Fruit fly (Drosophila melanogaster) whole organism, prepupa: Measurements from ENCODE around the gene CG14507.
A peak's percentile ranks its signal among the peaks of the same experiment; 100 is the strongest.

Source experiments
- Blimp-1 ChIP-seq: fragments of 200-800 bp; sonication (Bioruptor generic); optimal IDR thresholded peaks from 3 replicates; lab custom pipeline; 2017; ENCODE audit warnings: missing biosample characterization, missing genetic modification characterization, mild to moderate bottlenecking, moderate library complexity, missing genetic modification reagents
- CG10631 ChIP-seq: fragments of 200-800 bp; sonication (Bioruptor generic); optimal IDR thresholded peaks from 2 replicates; lab custom pipeline; 2016; ENCODE audit warnings: missing biosample characterization, missing genetic modification characterization
- CG10669 ChIP-seq: fragments of 200-800 bp; sonication (Bioruptor generic); optimal IDR thresholded peaks from 3 replicates; lab custom pipeline; 2018; ENCODE audit warnings: missing biosample characterization, mild to moderate bottlenecking, missing genetic modification characterization, moderate library complexity
- CG11294 ChIP-seq: fragments of 200-800 bp; sonication (Bioruptor generic); IDR thresholded peaks from 2 replicates; pipeline ENCODE4 v1.3.6; 2022; ENCODE audit warnings: missing biosample characterization, missing genetic modification characterization
- CG11762 ChIP-seq: fragments of 200-800 bp; sonication (Bioruptor generic); optimal IDR thresholded peaks from 3 replicates; lab custom pipeline; 2016; ENCODE audit warnings: missing biosample characterization, missing genetic modification characterization; ENCODE audit not compliant: insufficient read depth
- CG15336 ChIP-seq: fragments of 200-800 bp; sonication (Bioruptor generic); IDR thresholded peaks from 2 replicates; pipeline ENCODE4 v1.3.6; 2022; ENCODE audit warnings: missing biosample characterization, missing genetic modification characterization
- CG1621 ChIP-seq: fragments of 200-800 bp; sonication (Bioruptor generic); optimal IDR thresholded peaks from 3 replicates; lab custom pipeline; 2018; ENCODE audit warnings: missing biosample characterization, mild to moderate bottlenecking, missing genetic modification characterization
- CG16779 ChIP-seq: fragments of 200-800 bp; sonication (Bioruptor generic); optimal IDR thresholded peaks from 3 replicates; lab custom pipeline; 2017; ENCODE audit warnings: missing biosample characterization, mild to moderate bottlenecking, missing genetic modification characterization
- CG3032 ChIP-seq: fragments of 200-800 bp; optimal IDR thresholded peaks from 2 replicates; lab custom pipeline; 2019; ENCODE audit warnings: missing biosample characterization, mild to moderate bottlenecking, missing genetic modification characterization, moderate library complexity
- CG32006 ChIP-seq: fragments of 200-800 bp; sonication (Bioruptor generic); optimal IDR thresholded peaks from 3 replicates; lab custom pipeline; 2017; ENCODE audit warnings: missing biosample characterization, mild to moderate bottlenecking, missing genetic modification characterization
- CG34406 ChIP-seq: fragments of 200-800 bp; sonication (Bioruptor generic); optimal IDR thresholded peaks from 3 replicates; lab custom pipeline; 2016; ENCODE audit warnings: missing biosample characterization, missing genetic modification characterization
- CG3919 ChIP-seq: fragments of 200-800 bp; sonication (Bioruptor generic); optimal IDR thresholded peaks from 3 replicates; lab custom pipeline; 2016; ENCODE audit warnings: missing biosample characterization, missing genetic modification characterization
- CG4318 ChIP-seq: fragments of 200-800 bp; sonication (Bioruptor generic); optimal IDR thresholded peaks from 3 replicates; lab custom pipeline; 2017; ENCODE audit warnings: missing biosample characterization, mild to moderate bottlenecking, missing genetic modification characterization
- CG6163 ChIP-seq: fragments of 200-800 bp; sonication (Bioruptor generic); IDR thresholded peaks from 3 replicates; pipeline ENCODE4 v1.3.6; 2022; ENCODE audit warnings: missing biosample characterization, missing genetic modification characterization
- CG6276 ChIP-seq: fragments of 200-800 bp; sonication (Bioruptor generic); optimal IDR thresholded peaks from 2 replicates; lab custom pipeline; 2017; ENCODE audit warnings: missing biosample characterization, mild to moderate bottlenecking, missing genetic modification characterization
- CG6808 ChIP-seq: fragments of 200-800 bp; sonication (Bioruptor generic); optimal IDR thresholded peaks from 3 replicates; lab custom pipeline; 2017; ENCODE audit warnings: missing biosample characterization, missing genetic modification characterization, mild to moderate bottlenecking, moderate library complexity, missing genetic modification reagents
- CG6854 ChIP-seq: fragments of 200-800 bp; sonication (Bioruptor generic); optimal IDR thresholded peaks from 2 replicates; lab custom pipeline; 2017; ENCODE audit warnings: missing biosample characterization, mild to moderate bottlenecking, missing genetic modification characterization
- CG7368 ChIP-seq: fragments of 200-800 bp; sonication (Bioruptor generic); optimal IDR thresholded peaks from 3 replicates; lab custom pipeline; 2016; ENCODE audit warnings: missing biosample characterization, missing genetic modification characterization
- CG8119 ChIP-seq: fragments of 200-800 bp; sonication (Bioruptor generic); IDR thresholded peaks from 3 replicates; pipeline ENCODE4 v1.3.6; 2022; ENCODE audit warnings: missing biosample characterization, missing genetic modification characterization
- CG8632 ChIP-seq: fragments of 200-800 bp; sonication (Bioruptor generic); optimal IDR thresholded peaks from 3 replicates; lab custom pipeline; 2016; ENCODE audit warnings: missing biosample characterization, missing genetic modification characterization
- Eip75B ChIP-seq: fragments of 200-800 bp; sonication (Bioruptor generic); optimal IDR thresholded peaks from 3 replicates; lab custom pipeline; 2016; ENCODE audit warnings: missing biosample characterization, missing genetic modification characterization
- Eip93F ChIP-seq: fragments of 200-800 bp; sonication (Bioruptor generic); optimal IDR thresholded peaks from 2 replicates; lab custom pipeline; 2016; ENCODE audit warnings: missing biosample characterization, mild to moderate bottlenecking, missing genetic modification characterization
- Ets96B ChIP-seq: fragments of 200-800 bp; optimal IDR thresholded peaks from 2 replicates; lab custom pipeline; 2019; ENCODE audit warnings: missing biosample characterization, mild to moderate bottlenecking, missing genetic modification characterization, moderate library complexity
- Gug ChIP-seq: fragments of 200-800 bp; sonication (Bioruptor generic); IDR thresholded peaks from 2 replicates; pipeline ENCODE4 v1.3.6; 2022; ENCODE audit warnings: missing biosample characterization, missing genetic modification characterization
- Hr38 ChIP-seq: sonication (Bioruptor generic); optimal IDR thresholded peaks from 2 replicates; lab custom pipeline; 2016; ENCODE audit warnings: missing biosample characterization, missing genetic modification characterization
- Hr39 ChIP-seq: fragments of 200-800 bp; sonication (Bioruptor generic); optimal IDR thresholded peaks from 2 replicates; lab custom pipeline; 2016; ENCODE audit warnings: missing biosample characterization, missing genetic modification characterization
- Hr4 ChIP-seq: fragments of 200-800 bp; sonication (Bioruptor generic); optimal IDR thresholded peaks from 3 replicates; lab custom pipeline; 2016; ENCODE audit warnings: missing biosample characterization, missing genetic modification characterization
- Lpt ChIP-seq: fragments of 200-800 bp; sonication (Bioruptor generic); optimal IDR thresholded peaks from 3 replicates; lab custom pipeline; 2016; ENCODE audit warnings: missing biosample characterization, missing genetic modification characterization
- Met ChIP-seq: fragments of 200-800 bp; sonication (Bioruptor generic); optimal IDR thresholded peaks from 3 replicates; lab custom pipeline; 2016; ENCODE audit warnings: missing biosample characterization, missing genetic modification characterization
- Smox ChIP-seq: fragments of 200-800 bp; sonication (Bioruptor generic); optimal IDR thresholded peaks from 3 replicates; lab custom pipeline; 2016; ENCODE audit warnings: missing biosample characterization, missing genetic modification characterization
- Sox102F ChIP-seq: fragments of 200-800 bp; sonication (Bioruptor generic); optimal IDR thresholded peaks from 2 replicates; lab custom pipeline; 2016; ENCODE audit warnings: missing biosample characterization, mild to moderate bottlenecking, missing genetic modification characterization
- Sox14 ChIP-seq: fragments of 200-800 bp; sonication (Bioruptor generic); optimal IDR thresholded peaks from 3 replicates; lab custom pipeline; 2016; ENCODE audit warnings: missing biosample characterization, missing genetic modification characterization
- Sox15 ChIP-seq: fragments of 200-800 bp; sonication (Bioruptor generic); optimal IDR thresholded peaks from 3 replicates; lab custom pipeline; 2016; ENCODE audit warnings: missing biosample characterization, missing genetic modification characterization
- achi ChIP-seq: fragments of 200-800 bp; sonication (Bioruptor generic); optimal IDR thresholded peaks from 3 replicates; lab custom pipeline; 2016; ENCODE audit warnings: missing biosample characterization, missing genetic modification characterization
- acj6 ChIP-seq: fragments of 200-800 bp; sonication (Bioruptor generic); optimal IDR thresholded peaks from 3 replicates; lab custom pipeline; 2016; ENCODE audit warnings: missing biosample characterization, missing genetic modification characterization
- cyc ChIP-seq: fragments of 200-800 bp; sonication (Bioruptor generic); optimal IDR thresholded peaks from 3 replicates; lab custom pipeline; 2016; ENCODE audit warnings: missing biosample characterization, missing genetic modification characterization
- dsx ChIP-seq: fragments of 200-800 bp; optimal IDR thresholded peaks from 3 replicates; lab custom pipeline; 2019; ENCODE audit warnings: missing biosample characterization, mild to moderate bottlenecking, missing genetic modification characterization, moderate library complexity; ENCODE audit not compliant: poor library complexity, severe bottlenecking
- eg ChIP-seq: fragments of 200-800 bp; sonication (Bioruptor generic); IDR thresholded peaks from 3 replicates; pipeline ENCODE4 v1.3.6; 2022; ENCODE audit warnings: missing biosample characterization, missing genetic modification characterization
- esn ChIP-seq: fragments of 200-800 bp; sonication (Bioruptor generic); optimal IDR thresholded peaks from 2 replicates; lab custom pipeline; 2016; ENCODE audit warnings: missing biosample characterization, mild to moderate bottlenecking, missing genetic modification characterization, moderate library complexity
- fd59A ChIP-seq: fragments of 200-800 bp; sonication (Bioruptor generic); optimal IDR thresholded peaks from 2 replicates; lab custom pipeline; 2017; ENCODE audit warnings: missing biosample characterization, mild to moderate bottlenecking, missing genetic modification characterization, missing genetic modification reagents
- fd85E ChIP-seq: fragments of 200-800 bp; sonication (Bioruptor generic); optimal IDR thresholded peaks from 3 replicates; lab custom pipeline; 2016; ENCODE audit warnings: missing biosample characterization, missing genetic modification characterization
- lz ChIP-seq: fragments of 200-800 bp; sonication (Bioruptor generic); optimal IDR thresholded peaks from 3 replicates; lab custom pipeline; 2016; ENCODE audit warnings: missing biosample characterization, missing genetic modification characterization
- net ChIP-seq: fragments of 200-800 bp; sonication (Bioruptor generic); optimal IDR thresholded peaks from 3 replicates; lab custom pipeline; 2016; ENCODE audit warnings: missing biosample characterization, missing genetic modification characterization
- pdm3 ChIP-seq: fragments of 200-800 bp; sonication (Bioruptor generic); optimal IDR thresholded peaks from 3 replicates; lab custom pipeline; 2016; ENCODE audit warnings: missing biosample characterization, missing genetic modification characterization
- salr ChIP-seq, 2 experiments: fragments of 200-800 bp; sonication (Bioruptor generic); optimal IDR thresholded peaks; 3 replicates each; lab custom pipeline; 2016 to 2018; ENCODE audit warnings: missing biosample characterization in 2 of 2, missing genetic modification characterization in 2 of 2, mild to moderate bottlenecking in 1 of 2
- ss ChIP-seq, 2 experiments: fragments of 200-800 bp; sonication (Bioruptor generic); optimal IDR thresholded peaks; 2 replicates in 1 of 2; 3 replicates in 1 of 2; lab custom pipeline; 2017 to 2018; ENCODE audit warnings: mild to moderate bottlenecking in 2 of 2, missing biosample characterization in 2 of 2, missing genetic modification characterization in 2 of 2, moderate library complexity in 1 of 2
- topi ChIP-seq: fragments of 200-800 bp; sonication (Bioruptor generic); optimal IDR thresholded peaks from 3 replicates; lab custom pipeline; 2016; ENCODE audit warnings: missing biosample characterization, missing genetic modification characterization
- vri ChIP-seq: fragments of 200-800 bp; sonication (Bioruptor generic); optimal IDR thresholded peaks from 3 replicates; lab custom pipeline; 2016; ENCODE audit warnings: missing biosample characterization, mild to moderate bottlenecking, missing genetic modification characterization

The CG14507 gene

dm6 chr3R:29227675-29228211, at the start of gene CG14507:
Gene CG14507, minus strand, starts transcription at chr3R:29227725.
- TF ChIP-seq eg (GFP tag; lab: Robert Waterston, UW) (peak; percentile 25; the same call in 1 of the 3 replicates), Ets96B (tag; lab: Kevin White, UChicago) (no peak), Sox15 (no peak), salr (GFP tag; optimal IDR thresholded peaks at IDR 0.05; lab: Kevin White, UChicago) (no peak), CG4318 (GFP tag; lab: Kevin White, UChicago) (no peak), CG8119 (GFP tag; lab: Robert Waterston, UW) (peak; percentile 69), CG15336 (GFP tag; lab: Robert Waterston, UW) (peak; percentile 74), CG8632 (GFP tag; lab: Kevin White, UChicago) (no peak), acj6 (GFP tag; lab: Kevin White, UChicago) (no peak), lz (no peak)
- TF ChIP-seq, all 60 proteins: peak for 3

dm6 chr3R:29277009-29277408, 49.5 kb upstream of the CG14507 start:
- TF ChIP-seq CG3919 (GFP tag; lab: Kevin White, UChicago) (peak; percentile 79), CG32006 (GFP tag; lab: Kevin White, UChicago) (peak; percentile 59), CG6163 (peak; percentile 89), fd59A (GFP tag; lab: Kevin White, UChicago) (peak; percentile 90), pdm3 (GFP tag; lab: Kevin White, UChicago) (peak; percentile 83), vri (GFP tag; lab: Kevin White, UChicago) (peak; percentile 84), esn (GFP tag; lab: Kevin White, UChicago) (peak; percentile 91), Lpt (GFP tag; lab: Kevin White, UChicago) (peak; percentile 36), dsx (GFP tag; lab: Kevin White, UChicago) (peak; percentile 87), Met (peak; percentile 92), Hr39 (GFP tag; lab: Kevin White, UChicago) (peak; percentile 90), CG16779 (tag; lab: Kevin White, UChicago) (peak; percentile 59), CG10669 (GFP tag; lab: Kevin White, UChicago) (peak; percentile 86), CG8632 (GFP tag; lab: Kevin White, UChicago) (peak; percentile 68), Hr38 (GFP tag; lab: Kevin White, UChicago) (no peak), CG1621 (tag; lab: Kevin White, UChicago) (peak; percentile 92), CG15336 (GFP tag; lab: Robert Waterston, UW) (no peak), CG3032 (tag; lab: Kevin White, UChicago) (peak; percentile 91), CG34406 (GFP tag; lab: Kevin White, UChicago) (peak; percentile 79), net (GFP tag; lab: Kevin White, UChicago) (peak; percentile 78), CG7368 (GFP tag; lab: Kevin White, UChicago) (peak; percentile 69), CG6854 (GFP tag; lab: Kevin White, UChicago) (peak; percentile 50), CG10631 (peak; percentile 85), Gug (no peak), achi (GFP tag; lab: Kevin White, UChicago) (peak; percentile 73), Hr4 (GFP tag; lab: Kevin White, UChicago) (peak; percentile 49), Eip75B (GFP tag; lab: Kevin White, UChicago) (peak; percentile 86), topi (GFP tag; lab: Kevin White, UChicago) (peak; percentile 90), CG11294 (GFP tag; lab: Robert Waterston, UW) (no peak), ss (GFP tag; optimal IDR thresholded peaks at IDR 0.05; lab: Kevin White, UChicago) (peak; percentile 88 to 94), Blimp-1 (GFP tag; lab: Kevin White, UChicago) (peak; percentile 52), CG11762 (GFP tag; lab: Kevin White, UChicago) (peak; percentile 69), fd85E (GFP tag; lab: Kevin White, UChicago) (no peak), CG6276 (GFP tag; lab: Kevin White, UChicago) (no peak), acj6 (GFP tag; lab: Kevin White, UChicago) (peak; percentile 86), Smox (GFP tag; lab: Kevin White, UChicago) (peak; percentile 89), CG6808 (GFP tag; lab: Kevin White, UChicago) (peak; percentile 84), cyc (GFP tag; lab: Kevin White, UChicago) (peak; percentile 83), Sox14 (GFP tag; lab: Kevin White, UChicago) (peak; percentile 90), Sox102F (GFP tag; lab: Kevin White, UChicago) (peak; percentile 91), Sox15 (peak; percentile 76), CG8119 (GFP tag; lab: Robert Waterston, UW) (peak; percentile 45; the same call in 1 of the 3 replicates), lz (peak; percentile 86), Eip93F (GFP tag; lab: Kevin White, UChicago) (peak; percentile 32)
